Fruit fly (Drosophila melanogaster): ENCODE data around the gene CG31937.

Gene CG31937

dm6 chr2L:1724592-1724940 is 5.1 kb upstream of the CG31937 start:
- TF ChIP-seq sage (GFP tag; optimal IDR thresholded peaks at IDR 0.05): no peak
- TF ChIP-seq HLH106 (tag; optimal IDR thresholded peaks at IDR 0.05): no peak
- TF ChIP-seq Dfd (GFP tag; optimal IDR thresholded peaks at IDR 0.05): no peak

- TF ChIP-seq Hr83 (GFP tag; optimal IDR thresholded peaks at IDR 0.05; ENCODE audit: poor library complexity, severe bottlenecking) (peak; percentile 30), dl (GFP tag; optimal IDR thresholded peaks at IDR 0.05; ENCODE audit: insufficient read depth in 1 of 2, partially characterized antibody in 2 of 2) (peak; percentile 54 to 61), Dif (GFP tag; optimal IDR thresholded peaks at IDR 0.05; ENCODE audit: partially characterized antibody) (peak; percentile 69), Mio (GFP tag; optimal IDR thresholded peaks at IDR 0.05) (no peak)
Observed at dm6 chr2L:1727162-1727825, 2.4 kb upstream of the CG31937 start.

DNA sequence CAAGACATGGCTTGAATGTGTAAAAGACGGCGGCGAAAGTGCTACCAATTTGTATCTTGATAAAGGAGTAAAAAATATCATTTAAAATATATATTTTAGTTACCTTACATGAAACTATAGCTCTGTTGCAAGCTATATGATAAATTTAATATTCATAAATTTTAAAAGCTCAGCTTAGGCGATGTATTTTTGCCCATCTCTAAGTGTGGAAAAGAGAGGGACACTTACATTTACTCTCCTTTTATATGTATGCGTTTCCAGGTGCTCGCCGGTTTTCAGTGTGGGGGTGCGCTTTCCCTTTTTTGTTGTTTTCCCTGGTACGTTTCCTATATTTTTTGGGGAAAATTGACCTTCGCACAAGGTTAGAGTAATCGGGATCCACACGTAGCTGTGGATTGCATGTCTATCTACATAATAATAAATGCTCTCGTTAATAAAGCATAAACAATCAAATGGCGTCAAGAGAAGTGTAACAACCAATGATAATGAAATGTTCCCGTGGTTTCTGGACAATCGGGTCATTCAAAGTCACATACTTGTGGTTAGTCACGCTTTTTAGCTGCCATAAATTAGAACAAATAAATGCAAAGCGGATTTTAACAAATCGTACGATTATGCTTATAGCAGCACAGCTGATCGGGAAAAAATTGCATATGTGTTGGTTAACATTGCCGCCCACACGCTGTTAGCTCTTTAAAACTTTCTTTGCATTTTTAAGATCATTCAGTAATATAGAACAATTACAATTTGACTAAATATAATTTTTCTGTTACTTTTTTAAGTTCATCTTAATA is 1.7 kb upstream of the CG31937 start:
- TF ChIP-seq usp (GFP tag; optimal IDR thresholded peaks at IDR 0.05): no peak
- TF ChIP-seq Jra (GFP tag; optimal IDR thresholded peaks at IDR 0.05): peak; percentile 94
- peak; percentile 99 for TF ChIP-seq fru (GFP tag; optimal IDR thresholded peaks at IDR 0.05)
- peak; percentile 87 for TF ChIP-seq Rel (GFP tag; optimal IDR thresholded peaks at IDR 0.05)
- peak; percentile 98 for TF ChIP-seq Rel (tag; optimal IDR thresholded peaks at IDR 0.05)
- TF ChIP-seq CG9705 (GFP tag; optimal IDR thresholded peaks at IDR 0.05): peak; percentile 98
- no peak for TF ChIP-seq dl (GFP tag; optimal IDR thresholded peaks at IDR 0.05; ENCODE audit: insufficient read depth in 1 of 2, partially characterized antibody in 2 of 2)
- peak; percentile 95 for TF ChIP-seq brk (GFP tag; optimal IDR thresholded peaks at IDR 0.05)
- TF ChIP-seq psq (GFP tag; optimal IDR thresholded peaks at IDR 0.05): peak; percentile 99
- peak; percentile 75 to 99 for TF ChIP-seq foxo (GFP tag; optimal IDR thresholded peaks at IDR 0.05)
- TF ChIP-seq CG32264 (GFP tag; optimal IDR thresholded peaks at IDR 0.05): peak; percentile 93
- TF ChIP-seq CrebA (GFP tag; optimal IDR thresholded peaks at IDR 0.05; ENCODE audit: borderline replicate concordance): no peak
- TF ChIP-seq OdsH (GFP tag; optimal IDR thresholded peaks at IDR 0.05): peak; percentile 99
- no peak for TF ChIP-seq Vsx2 (GFP tag; optimal IDR thresholded peaks at IDR 0.05; ENCODE audit: partially characterized antibody)
- TF ChIP-seq dmrt93B (GFP tag; optimal IDR thresholded peaks at IDR 0.05): peak; percentile 98
- peak; percentile 99 for TF ChIP-seq br (GFP tag; optimal IDR thresholded peaks at IDR 0.05)
- no peak for TF ChIP-seq Dif (GFP tag; optimal IDR thresholded peaks at IDR 0.05; ENCODE audit: partially characterized antibody)
- TF ChIP-seq sv (GFP tag; optimal IDR thresholded peaks at IDR 0.05): peak; percentile 94
- TF ChIP-seq lola (GFP tag; optimal IDR thresholded peaks at IDR 0.05): no peak
- TF ChIP-seq Dfd (GFP tag; optimal IDR thresholded peaks at IDR 0.05): no peak
- TF ChIP-seq pan (optimal IDR thresholded peaks at IDR 0.05): no peak
- peak; percentile 99 for TF ChIP-seq rgr (GFP tag; optimal IDR thresholded peaks at IDR 0.05)
- TF ChIP-seq sage (GFP tag; optimal IDR thresholded peaks at IDR 0.05): peak; percentile 94
- peak; percentile 89 for TF ChIP-seq GATAd (GFP tag; optimal IDR thresholded peaks at IDR 0.05)
- TF ChIP-seq dsf (GFP tag; optimal IDR thresholded peaks at IDR 0.05; ENCODE audit: borderline replicate concordance): peak; percentile 94
- TF ChIP-seq Hr83 (GFP tag; optimal IDR thresholded peaks at IDR 0.05; ENCODE audit: poor library complexity, severe bottlenecking): peak; percentile 75
- peak; percentile 71 for TF ChIP-seq Mio (GFP tag; optimal IDR thresholded peaks at IDR 0.05)
- TF ChIP-seq woc (GFP tag; optimal IDR thresholded peaks at IDR 0.05): peak; percentile 96
- TF ChIP-seq Hr78 (GFP tag; optimal IDR thresholded peaks at IDR 0.05): no peak
- no peak for TF ChIP-seq tai (GFP tag; optimal IDR thresholded peaks at IDR 0.05)
- TF ChIP-seq Sp1 (GFP tag; optimal IDR thresholded peaks at IDR 0.05): peak; percentile 100
- peak; percentile 97 for TF ChIP-seq ey (GFP tag; optimal IDR thresholded peaks at IDR 0.05)
- no peak for TF ChIP-seq N (GFP tag; optimal IDR thresholded peaks at IDR 0.05)
- TF ChIP-seq h (GFP tag; optimal IDR thresholded peaks at IDR 0.05): peak; percentile 99
- no peak for TF ChIP-seq Myc (optimal IDR thresholded peaks at IDR 0.05)
- TF ChIP-seq HLH106 (tag; optimal IDR thresholded peaks at IDR 0.05): peak; percentile 99
- no peak for TF ChIP-seq Abd-B (GFP tag; optimal IDR thresholded peaks at IDR 0.05)
- peak; percentile 40 for TF ChIP-seq jim (GFP tag; optimal IDR thresholded peaks at IDR 0.05)
- TF ChIP-seq Hnf4 (GFP tag; optimal IDR thresholded peaks at IDR 0.05): peak; percentile 93

All from whole organism, wandering third instar larva.